Worm (Caenorhabditis elegans) whole organism, L4/young adult: ENCODE measurements around the gene F59D12.2.

Experiments
- W03F9.2 ChIP-seq: fragments of 150-350 bp; optimal IDR thresholded peaks from 2 replicates; lab custom pipeline; 2014; ENCODE audit warnings: missing biosample characterization, missing genetic modification characterization
- dao-5 ChIP-seq: sonication (generic microtip); optimal IDR thresholded peaks from 2 replicates; lab custom pipeline; 2016; ENCODE audit warnings: missing genotype, missing genetic modification characterization, moderate library complexity, missing compliant biosample characterization
- him-1 ChIP-seq: sonication (generic microtip); optimal IDR thresholded peaks from 2 replicates; lab custom pipeline; 2016; ENCODE audit warnings: missing genotype, missing genetic modification reagents, missing genetic modification characterization, missing compliant biosample characterization

DNA sequence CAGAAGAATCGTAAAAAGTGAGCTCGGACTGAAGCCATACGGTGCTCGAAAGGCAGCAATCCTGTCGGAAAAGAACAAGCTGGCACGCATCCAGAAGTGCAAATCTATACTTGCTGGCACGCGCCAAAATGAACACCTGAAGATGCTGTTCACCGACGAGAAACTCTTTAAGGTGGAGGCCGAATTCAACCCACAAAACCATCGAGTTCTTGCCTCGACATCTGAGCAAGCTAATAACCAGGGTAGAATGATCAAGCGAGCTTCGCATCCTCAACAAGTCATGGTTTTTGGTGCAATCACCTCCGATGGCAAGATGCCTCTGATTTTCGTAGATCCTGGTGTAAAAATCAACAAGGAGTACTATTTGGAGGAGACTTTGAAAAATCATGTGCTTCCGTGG lies 17.9 kb upstream of the F59D12.2 start:
- TF ChIP-seq him-1 (tag; lab: Kevin White, UChicago) (no peak), dao-5 (tag; lab: Kevin White, UChicago) (no peak), W03F9.2 (no peak)
